Fruit fly (Drosophila melanogaster): ENCODE results near the gene CG9902.

CG9902 gene

dm6 chrX:16559514-16560510 lies 12.5 kb upstream of the CG9902 start, which contains the start of gene Pp2B-14D (continued):
- TF ChIP-seq CG12659 (GFP tag; optimal IDR thresholded peaks at IDR 0.05) (peak; percentile 54), hkb (optimal IDR thresholded peaks at IDR 0.05) (no peak), hkb (GFP tag; IDR thresholded peaks at IDR 0.05) (no peak), al (GFP tag; IDR thresholded peaks at IDR 0.05) (no peak), CG18011 (GFP tag; optimal IDR thresholded peaks at IDR 0.05) (no peak), run (tag; optimal IDR thresholded peaks at IDR 0.05) (no peak), CG17802 (tag; optimal IDR thresholded peaks at IDR 0.05) (no peak), CG30020 (tag; optimal IDR thresholded peaks at IDR 0.05) (no peak), so (GFP tag; IDR thresholded peaks at IDR 0.05) (no peak), CG1792 (GFP tag; optimal IDR thresholded peaks at IDR 0.05) (no peak), CG10565 (GFP tag; optimal IDR thresholded peaks at IDR 0.05) (no peak), CG8924 (tag; optimal IDR thresholded peaks at IDR 0.05) (peak; percentile 20), pb (GFP tag; optimal IDR thresholded peaks at IDR 0.05) (no peak), CG8359 (GFP tag; optimal IDR thresholded peaks at IDR 0.05; ENCODE audit: borderline replicate concordance) (no peak), CG8478 (optimal IDR thresholded peaks at IDR 0.05) (peak; percentile 85), HLH3B (GFP tag; IDR thresholded peaks at IDR 0.05) (no peak), dysf (GFP tag; IDR thresholded peaks at IDR 0.05) (no peak), CG16815 (GFP tag; optimal IDR thresholded peaks at IDR 0.05) (no peak), CG15269 (tag; optimal IDR thresholded peaks at IDR 0.05) (no peak), Stat92E (GFP tag; optimal IDR thresholded peaks at IDR 0.05) (peak in 1 of 3 experiments; percentile 1), CG34376 (GFP tag; optimal IDR thresholded peaks at IDR 0.05) (peak; percentile 45), pan (optimal IDR thresholded peaks at IDR 0.05) (no peak), pan (GFP tag; optimal IDR thresholded peaks at IDR 0.05 in 1 of 2, IDR thresholded peaks at IDR 0.05 in 1 of 2) (no peak), Hr3 (GFP tag; optimal IDR thresholded peaks at IDR 0.05) (no peak), CG15073 (GFP tag; optimal IDR thresholded peaks at IDR 0.05) (no peak), CG4328 (GFP tag; optimal IDR thresholded peaks at IDR 0.05) (no peak), ac (GFP tag; optimal IDR thresholded peaks at IDR 0.05) (no peak), Fer3 (tag; optimal IDR thresholded peaks at IDR 0.05) (no peak), lola (GFP tag; optimal IDR thresholded peaks at IDR 0.05) (no peak), lab (GFP tag; optimal IDR thresholded peaks at IDR 0.05) (no peak), CG32532 (GFP tag; IDR thresholded peaks at IDR 0.05) (no peak), sisA (GFP tag; IDR thresholded peaks at IDR 0.05) (no peak), CG6689 (GFP tag; IDR thresholded peaks at IDR 0.05) (peak; percentile 81), Vsx1 (GFP tag; optimal IDR thresholded peaks at IDR 0.05) (no peak), chif (GFP tag; optimal IDR thresholded peaks at IDR 0.05) (no peak), sr (GFP tag; IDR thresholded peaks at IDR 0.05) (no peak; the same call in 2 of the 3 replicates), tll (GFP tag; optimal IDR thresholded peaks at IDR 0.05) (no peak), tio (GFP tag; optimal IDR thresholded peaks at IDR 0.05) (no peak), gt (GFP tag; IDR thresholded peaks at IDR 0.05) (no peak), CG4404 (GFP tag; IDR thresholded peaks at IDR 0.05) (no peak), CG8388 (GFP tag; optimal IDR thresholded peaks at IDR 0.05) (no peak), Oli (tag; optimal IDR thresholded peaks at IDR 0.05) (no peak), Oaz (GFP tag; IDR thresholded peaks at IDR 0.05) (no peak), CG13287 (GFP tag; IDR thresholded peaks at IDR 0.05; ENCODE audit: partially characterized antibody) (peak; percentile 26; the same call in 1 of the 2 replicates), CG3407 (GFP tag; optimal IDR thresholded peaks at IDR 0.05) (no peak), CG13296 (GFP tag; optimal IDR thresholded peaks at IDR 0.05) (no peak), ftz-f1 (GFP tag; optimal IDR thresholded peaks at IDR 0.05) (no peak), pnt (GFP tag; optimal IDR thresholded peaks at IDR 0.05) (no peak), gem (tag; optimal IDR thresholded peaks at IDR 0.05) (peak; percentile 22)
